Fruit fly (Drosophila melanogaster): Measurements from ENCODE around the gene Ugt304A1.

Ugt304A1 gene

dm6 chr3R:11214449-11214950 lies 39.3 kb upstream of the Ugt304A1 start, which contains the start of gene ZnT86D (continued):
- peak; percentile 45 for TF ChIP-seq Nf-YB (GFP tag; optimal IDR thresholded peaks at IDR 0.05)
- peak; percentile 26 for TF ChIP-seq CG3838 (GFP tag; optimal IDR thresholded peaks at IDR 0.05)
- TF ChIP-seq CTCF (GFP tag; optimal IDR thresholded peaks at IDR 0.05), result no peak
- peak; percentile 23; the same call in 1 of the 3 replicates for TF ChIP-seq tgo (GFP tag; IDR thresholded peaks at IDR 0.05)
- TF ChIP-seq phol (tag; optimal IDR thresholded peaks at IDR 0.05), result peak; percentile 87
- TF ChIP-seq Blimp-1 (GFP tag; optimal IDR thresholded peaks at IDR 0.05), result peak; percentile 43
- TF ChIP-seq her (GFP tag; optimal IDR thresholded peaks at IDR 0.05), result no peak
- TF ChIP-seq corto (GFP tag; optimal IDR thresholded peaks at IDR 0.05), result no peak
- TF ChIP-seq HLH54F (GFP tag; optimal IDR thresholded peaks at IDR 0.05), result peak; percentile 75
- no peak for TF ChIP-seq inv (GFP tag; IDR thresholded peaks at IDR 0.05; ENCODE audit: partially characterized antibody)
- TF ChIP-seq mld (GFP tag; IDR thresholded peaks at IDR 0.05; ENCODE audit: partially characterized antibody), result no peak
- peak; percentile 66 for TF ChIP-seq CG3281 (GFP tag; optimal IDR thresholded peaks at IDR 0.05)
- peak; percentile 72 for TF ChIP-seq CG15269 (tag; optimal IDR thresholded peaks at IDR 0.05)
- no peak for TF ChIP-seq danr (GFP tag; IDR thresholded peaks at IDR 0.05)
- TF ChIP-seq Sox102F (GFP tag; optimal IDR thresholded peaks at IDR 0.05), result peak; percentile 58
- peak; percentile 65 for TF ChIP-seq dmrt99B (tag; optimal IDR thresholded peaks at IDR 0.05)
- peak; percentile 78 for TF ChIP-seq CG18599 (GFP tag; optimal IDR thresholded peaks at IDR 0.05)
- peak; percentile 71 for TF ChIP-seq crol (GFP tag; IDR thresholded peaks at IDR 0.05)
- peak; percentile 35; the same call in 1 of the 2 replicates for TF ChIP-seq sisA (GFP tag; IDR thresholded peaks at IDR 0.05)
- TF ChIP-seq gsb (GFP tag; IDR thresholded peaks at IDR 0.05), result no peak
- peak; percentile 47 for TF ChIP-seq Hmr (GFP tag; optimal IDR thresholded peaks at IDR 0.05)
- no peak for TF ChIP-seq CG10462 (GFP tag; optimal IDR thresholded peaks at IDR 0.05)
- TF ChIP-seq pan (optimal IDR thresholded peaks at IDR 0.05), result no peak
- TF ChIP-seq pan (GFP tag; optimal IDR thresholded peaks at IDR 0.05 in 1 of 2, IDR thresholded peaks at IDR 0.05 in 1 of 2), result no peak
- TF ChIP-seq Hmx (GFP tag; optimal IDR thresholded peaks at IDR 0.05), result no peak
- no peak for TF ChIP-seq Gsc (GFP tag; IDR thresholded peaks at IDR 0.05)
- TF ChIP-seq vnd (GFP tag; IDR thresholded peaks at IDR 0.05; ENCODE audit: partially characterized antibody), result no peak
- no peak for TF ChIP-seq crc (GFP tag; optimal IDR thresholded peaks at IDR 0.05)
- no peak for TF ChIP-seq CG43689 (GFP tag; IDR thresholded peaks at IDR 0.05)
- peak; percentile 73 for TF ChIP-seq CG9215 (GFP tag; IDR thresholded peaks at IDR 0.05)
- TF ChIP-seq Hand (GFP tag; optimal IDR thresholded peaks at IDR 0.05), result peak; percentile 15
- peak; percentile 68 for TF ChIP-seq CG7556 (GFP tag; optimal IDR thresholded peaks at IDR 0.05)
- TF ChIP-seq CG6175 (GFP tag; IDR thresholded peaks at IDR 0.05), result no peak
- peak; percentile 83 for TF ChIP-seq CG2678 (tag; optimal IDR thresholded peaks at IDR 0.05)
- no peak for TF ChIP-seq org-1 (GFP tag; optimal IDR thresholded peaks at IDR 0.05)
- no peak for TF ChIP-seq CG17612 (GFP tag; IDR thresholded peaks at IDR 0.05)
- TF ChIP-seq dimm (GFP tag; IDR thresholded peaks at IDR 0.05), result no peak
- TF ChIP-seq D19A (tag; optimal IDR thresholded peaks at IDR 0.05), result peak; percentile 60
- no peak for TF ChIP-seq CG14965 (GFP tag; optimal IDR thresholded peaks at IDR 0.05; ENCODE audit: borderline replicate concordance)
- TF ChIP-seq Tbp (GFP tag; optimal IDR thresholded peaks at IDR 0.05), result no peak
- peak; percentile 2 for TF ChIP-seq CG11398 (GFP tag; optimal IDR thresholded peaks at IDR 0.05)
- TF ChIP-seq salm (tag; optimal IDR thresholded peaks at IDR 0.05), result peak; percentile 45
- no peak for TF ChIP-seq Bgb (GFP tag; IDR thresholded peaks at IDR 0.05; ENCODE audit: partially characterized antibody)
- no peak for TF ChIP-seq CG18764 (GFP tag; optimal IDR thresholded peaks at IDR 0.05)
- TF ChIP-seq chif (GFP tag; optimal IDR thresholded peaks at IDR 0.05), result peak; percentile 12 to 43
- peak; percentile 49; the same call in 2 of the 3 replicates for TF ChIP-seq Aef1 (GFP tag; IDR thresholded peaks at IDR 0.05)
- TF ChIP-seq Dfd (GFP tag; optimal IDR thresholded peaks at IDR 0.05), result no peak
- peak; percentile 75 for TF ChIP-seq Meics (GFP tag; optimal IDR thresholded peaks at IDR 0.05)
- TF ChIP-seq CG10654 (GFP tag; optimal IDR thresholded peaks at IDR 0.05), result peak; percentile 39
- TF ChIP-seq BtbVII (GFP tag; optimal IDR thresholded peaks at IDR 0.05), result no peak
- no peak for TF ChIP-seq CG4707 (GFP tag; optimal IDR thresholded peaks at IDR 0.05)
